Worm (Caenorhabditis elegans): ENCODE data around the gene ZK131.11.

The ZK131.11 gene

DNA sequence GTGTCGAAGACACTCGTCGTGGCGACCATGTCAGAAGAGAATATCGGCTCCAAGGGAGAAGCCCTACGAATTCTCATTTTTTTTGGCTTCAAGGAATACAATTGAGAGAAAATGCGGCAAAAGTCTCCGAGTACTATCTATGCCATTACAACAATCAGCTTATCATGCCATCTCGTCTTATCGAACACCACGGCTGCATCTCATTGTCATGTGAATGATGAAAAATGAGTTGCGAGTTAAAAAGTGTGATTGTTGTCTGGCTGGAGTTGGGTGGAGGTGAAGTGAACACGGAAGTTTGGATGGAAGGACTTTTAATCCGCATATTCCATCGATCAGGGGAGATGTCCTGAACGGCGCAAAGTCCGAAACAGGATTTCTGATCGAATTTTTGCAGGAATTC, 68.9 kb downstream of the ZK131.11 start (continued):
- no peak for TF ChIP-seq F26F4.8 (GFP tag; conservative IDR thresholded peaks at IDR 0.05)
- TF ChIP-seq nhr-10 (tag; optimal IDR thresholded peaks at IDR 0.05), result no peak
- TF ChIP-seq saeg-2 (GFP tag; IDR thresholded peaks at IDR 0.05), result no peak
- TF ChIP-seq spr-3 (GFP tag; optimal IDR thresholded peaks at IDR 0.05), result no peak
- TF ChIP-seq hlh-30 (tag; optimal IDR thresholded peaks at IDR 0.05; ENCODE audit: insufficient read depth), result peak; percentile 61
- no peak for TF ChIP-seq nhr-25 (tag; optimal IDR thresholded peaks at IDR 0.05; ENCODE audit: borderline replicate concordance, insufficient read depth)
- no peak for TF ChIP-seq daf-8 (GFP tag; IDR thresholded peaks at IDR 0.05)
- no peak for TF ChIP-seq unc-130 (GFP tag; optimal IDR thresholded peaks at IDR 0.05)
- TF ChIP-seq ceh-28 (tag; optimal IDR thresholded peaks at IDR 0.05), result no peak
- no peak for TF ChIP-seq T20F7.1 (GFP tag; optimal IDR thresholded peaks at IDR 0.05)
- no peak for TF ChIP-seq ctbp-1 (GFP tag; IDR thresholded peaks at IDR 0.05)
- peak; percentile 68 for TF ChIP-seq nhr-77 (tag; optimal IDR thresholded peaks at IDR 0.05)
- TF ChIP-seq lin-39 (tag; optimal IDR thresholded peaks at IDR 0.05), result no peak

DNA sequence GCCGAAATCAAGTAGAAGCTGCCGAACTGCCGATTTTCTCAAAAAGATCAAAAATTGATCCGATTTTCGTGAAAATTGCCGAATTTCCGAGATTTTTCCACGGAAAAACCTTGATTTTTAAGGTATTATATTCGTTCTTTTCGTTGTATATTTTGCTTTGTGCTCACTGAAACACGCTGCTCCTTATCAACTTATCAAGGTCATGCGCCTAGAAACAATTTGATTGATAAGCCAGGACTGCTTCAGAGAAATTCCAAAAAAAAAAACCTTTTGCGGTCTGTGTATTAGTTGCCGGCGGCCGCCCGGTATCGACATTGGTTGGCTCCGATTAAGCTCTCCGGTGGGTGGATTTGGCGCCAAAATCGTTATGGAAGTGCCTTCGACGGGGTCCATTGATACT, 70.4 kb downstream of the ZK131.11 start:
- TF ChIP-seq daf-16 (GFP tag; optimal IDR thresholded peaks at IDR 0.05) (no peak), daf-16 (tag; optimal IDR thresholded peaks at IDR 0.05) (peak; percentile 9), Y5F2A.4 (GFP tag; optimal IDR thresholded peaks at IDR 0.05) (no peak), F26F4.8 (GFP tag; conservative IDR thresholded peaks at IDR 0.05) (no peak), duxl-1 (tag; optimal IDR thresholded peaks at IDR 0.05; ENCODE audit: poor library complexity) (no peak), zfp-3 (GFP tag; conservative IDR thresholded peaks at IDR 0.05) (no peak), nhr-28 (tag; optimal IDR thresholded peaks at IDR 0.05) (peak; percentile 16), ama-1 (optimal IDR thresholded peaks at IDR 0.05) (no peak), dmd-6 (GFP tag; IDR thresholded peaks at IDR 0.05) (peak; percentile 65), set-16 (GFP tag; IDR thresholded peaks at IDR 0.05) (no peak), spr-1 (tag; optimal IDR thresholded peaks at IDR 0.05) (no peak), arid-1 (GFP tag; conservative IDR thresholded peaks at IDR 0.05) (no peak), vab-7 (GFP tag; IDR thresholded peaks at IDR 0.05) (no peak), egl-27 (tag; optimal IDR thresholded peaks at IDR 0.05) (no peak), dve-1 (tag; optimal IDR thresholded peaks at IDR 0.05; ENCODE audit: insufficient read depth) (peak; percentile 16), nhr-111 (GFP tag; optimal IDR thresholded peaks at IDR 0.05) (no peak), ceh-62 (tag; optimal IDR thresholded peaks at IDR 0.05) (no peak), mep-1 (tag; optimal IDR thresholded peaks at IDR 0.05) (no peak), jun-1 (tag; optimal IDR thresholded peaks at IDR 0.05) (no peak), ceh-32 (tag; optimal IDR thresholded peaks at IDR 0.05; ENCODE audit: poor library complexity) (no peak), nhr-77 (tag; optimal IDR thresholded peaks at IDR 0.05) (peak; percentile 6), Y48G9A.11 (GFP tag; IDR thresholded peaks at IDR 0.05) (no peak), aly-2 (tag; optimal IDR thresholded peaks at IDR 0.05) (no peak), tag-97 (GFP tag; IDR thresholded peaks at IDR 0.05) (no peak), nhr-48 (tag; optimal IDR thresholded peaks at IDR 0.05) (no peak), lsy-2 (tag; optimal IDR thresholded peaks at IDR 0.05) (no peak), sdz-12 (GFP tag; optimal IDR thresholded peaks at IDR 0.05) (no peak), tra-1 (GFP tag; IDR thresholded peaks at IDR 0.05) (no peak), egl-43 (GFP tag; IDR thresholded peaks at IDR 0.05) (no peak), ctbp-1 (GFP tag; IDR thresholded peaks at IDR 0.05) (no peak), nhr-41 (GFP tag; IDR thresholded peaks at IDR 0.05) (no peak), hlh-30 (tag; optimal IDR thresholded peaks at IDR 0.05; ENCODE audit: insufficient read depth) (no peak), nhr-10 (tag; optimal IDR thresholded peaks at IDR 0.05) (no peak), nhr-42 (GFP tag; IDR thresholded peaks at IDR 0.05) (no peak), lin-29 (GFP tag; IDR thresholded peaks at IDR 0.05) (no peak), ZK337.2 (GFP tag; IDR thresholded peaks at IDR 0.05) (no peak), mdl-1 (tag; optimal IDR thresholded peaks at IDR 0.05) (no peak), dmd-8 (GFP tag; IDR thresholded peaks at IDR 0.05) (no peak), daf-8 (GFP tag; IDR thresholded peaks at IDR 0.05) (no peak), skn-1 (tag; optimal IDR thresholded peaks at IDR 0.05) (no peak), hlh-11 (tag; optimal IDR thresholded peaks at IDR 0.05) (peak; percentile 39), pqm-1 (tag; optimal IDR thresholded peaks at IDR 0.05) (peak; percentile 71), aha-1 (tag) (no peak)

Measured in whole organism, L4 larva.